Worm (Caenorhabditis elegans) whole organism, midembryonic: ENCODE data around the gene Y17G9B.11.

Source experiments
- flt-1 ChIP-seq: fragments of 200-800 bp; sonication (Bioruptor generic); IDR thresholded peaks from 2 replicates; pipeline ENCODE4 v1.3.6; 2022; ENCODE audit warnings: missing genetic modification characterization, missing compliant biosample characterization
- ztf-23 ChIP-seq: fragments of 200-800 bp; sonication (Bioruptor generic); IDR thresholded peaks from 2 replicates; pipeline ENCODE4 v1.3.6; 2022; ENCODE audit warnings: missing genetic modification reagents, missing genetic modification characterization, missing compliant biosample characterization

DNA sequence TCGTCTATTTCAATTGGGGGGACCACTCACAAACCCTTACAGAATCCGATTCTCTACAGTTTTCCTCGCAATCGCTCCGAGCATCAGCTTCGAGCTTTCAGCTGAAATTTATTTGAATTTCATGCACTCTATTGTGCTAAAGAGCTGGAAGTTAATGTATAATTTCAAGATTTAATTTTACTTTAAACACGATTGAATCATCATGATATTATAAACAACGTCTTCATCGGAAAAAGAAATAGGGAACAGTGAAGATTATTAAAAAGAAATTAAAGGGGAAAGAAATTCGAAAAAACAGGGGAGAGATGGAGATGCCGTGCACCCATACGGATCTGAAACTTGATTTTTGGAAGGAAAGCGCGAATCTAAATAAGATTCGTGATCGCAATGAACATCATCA is 12.2 kb upstream of the Y17G9B.11 start, which contains the start of gene hoe-1:
- TF ChIP-seq ztf-23 = no peak
- TF ChIP-seq flt-1 (GFP tag; lab: Robert Waterston, UW) = no peak
